Worm (Caenorhabditis elegans) whole organism, midembryonic: ENCODE results near the gene cal-4.

Experiments used
- T22C8.4 ChIP-seq: fragments of 200-800 bp; sonication (Bioruptor generic); IDR thresholded peaks from 2 replicates; pipeline ENCODE4 v1.3.6; 2022; ENCODE audit warnings: missing genetic modification characterization, missing compliant biosample characterization
- flt-1 ChIP-seq: fragments of 200-800 bp; sonication (Bioruptor generic); IDR thresholded peaks from 2 replicates; pipeline ENCODE4 v1.3.6; 2022; ENCODE audit warnings: missing genetic modification characterization, missing compliant biosample characterization
- klf-2 ChIP-seq: fragments of 200-800 bp; sonication (Bioruptor generic); conservative IDR thresholded peaks from 2 replicates; pipeline ENCODE4 v1.3.6; 2022; ENCODE audit warnings: missing genetic modification reagents, missing genetic modification characterization, missing compliant biosample characterization
- med-1 ChIP-seq: sonication (generic microtip); optimal IDR thresholded peaks from 2 replicates; lab custom pipeline; 2017; ENCODE audit warnings: missing genetic modification characterization, mild to moderate bottlenecking, missing compliant biosample characterization, antibody characterized with exemption, missing genetic modification reagents; ENCODE audit not compliant: insufficient read depth
- ref-1 ChIP-seq: fragments of 200-800 bp; sonication (Bioruptor generic); conservative IDR thresholded peaks from 2 replicates; pipeline ENCODE4 v1.3.6; 2022; ENCODE audit warnings: missing genetic modification reagents, missing genetic modification characterization, missing compliant biosample characterization
- tab-1 ChIP-seq: fragments of 200-800 bp; sonication (Bioruptor generic); IDR thresholded peaks from 2 replicates; pipeline ENCODE4 v1.3.6; 2022; ENCODE audit warnings: missing genetic modification characterization, missing compliant biosample characterization

- no peak for TF ChIP-seq flt-1 (GFP tag; lab: Robert Waterston, UW)
- no peak for TF ChIP-seq med-1 (GFP tag; lab: Kevin White, UChicago)
- no peak for TF ChIP-seq ref-1 (GFP tag; lab: Robert Waterston, UW)
- TF ChIP-seq tab-1 (GFP tag; lab: Robert Waterston, UW) = no peak
- no peak for TF ChIP-seq T22C8.4 (GFP tag; lab: Robert Waterston, UW)
- TF ChIP-seq klf-2 (GFP tag; lab: Robert Waterston, UW) = no peak
These were observed 54.8 kb downstream of the cal-4 start, which contains the start of gene efn-2 for ce11 chrIV:10576050-10576449.
